Worm (Caenorhabditis elegans) whole organism, L4 larva: Measurements from ENCODE around the gene F56D6.22.

Source experiments
- Y75B8A.6 ChIP-seq: fragments of 200-800 bp; sonication (Bioruptor generic); IDR thresholded peaks from 2 replicates; pipeline ENCODE4 v1.3.6; 2022; ENCODE audit warnings: missing genetic modification reagents, missing genetic modification characterization, missing compliant biosample characterization
- aly-2 ChIP-seq: sonication (generic microtip); optimal IDR thresholded peaks from 2 replicates; lab custom pipeline; 2018; ENCODE audit warnings: missing biosample characterization, missing genetic modification characterization
- daf-12 ChIP-seq: fragments of 150-350 bp; optimal IDR thresholded peaks from 2 replicates; lab custom pipeline; 2014; ENCODE audit warnings: missing biosample characterization, missing genetic modification reagents, missing genetic modification characterization
- nhr-237 ChIP-seq: sonication (generic microtip); optimal IDR thresholded peaks from 2 replicates; lab custom pipeline; 2017; ENCODE audit warnings: missing biosample characterization, missing genetic modification characterization
- nhr-77 ChIP-seq: fragments of 150-350 bp; optimal IDR thresholded peaks from 2 replicates; lab custom pipeline; 2014; ENCODE audit warnings: missing biosample characterization, missing genetic modification characterization
- pha-4 ChIP-seq, 2 experiments: fragments of 150-350 bp in 1 of 2; fragments of 200-800 bp in 1 of 2; sonication (Bioruptor generic) in 1 of 2; IDR thresholded peaks in 1 of 2; optimal IDR thresholded peaks in 1 of 2; 2 replicates each; pipeline versions ENCODE4 v1.3.6 to Lab custom; 2014 to 2022; ENCODE audit warnings: missing genetic modification characterization in 2 of 2, missing genetic modification reagents in 2 of 2, missing biosample characterization in 1 of 2, missing compliant biosample characterization in 1 of 2
- unc-62 ChIP-seq, 3 experiments: fragments of 150-350 bp in 1 of 3; sonication (generic microtip); optimal IDR thresholded peaks in 2 of 3; peaks in 1 of 3; 1 replicate in 1 of 3; 2 replicates in 2 of 3; lab custom pipeline; 2014 to 2017; ENCODE audit warnings: missing biosample characterization in 3 of 3, missing genetic modification characterization in 3 of 3, missing genetic modification reagents in 3 of 3, missing genotype in 1 of 3
- zag-1 ChIP-seq: fragments of 150-350 bp; optimal IDR thresholded peaks from 2 replicates; lab custom pipeline; 2014; ENCODE audit warnings: missing biosample characterization, missing genetic modification characterization
- zfp-2 ChIP-seq: sonication (generic microtip); optimal IDR thresholded peaks from 2 replicates; lab custom pipeline; 2016; ENCODE audit warnings: mild to moderate bottlenecking, missing genetic modification characterization, missing compliant biosample characterization
- ztf-11 ChIP-seq: fragments of 150-350 bp; optimal IDR thresholded peaks from 2 replicates; lab custom pipeline; 2014; ENCODE audit warnings: missing biosample characterization, missing genetic modification characterization

DNA sequence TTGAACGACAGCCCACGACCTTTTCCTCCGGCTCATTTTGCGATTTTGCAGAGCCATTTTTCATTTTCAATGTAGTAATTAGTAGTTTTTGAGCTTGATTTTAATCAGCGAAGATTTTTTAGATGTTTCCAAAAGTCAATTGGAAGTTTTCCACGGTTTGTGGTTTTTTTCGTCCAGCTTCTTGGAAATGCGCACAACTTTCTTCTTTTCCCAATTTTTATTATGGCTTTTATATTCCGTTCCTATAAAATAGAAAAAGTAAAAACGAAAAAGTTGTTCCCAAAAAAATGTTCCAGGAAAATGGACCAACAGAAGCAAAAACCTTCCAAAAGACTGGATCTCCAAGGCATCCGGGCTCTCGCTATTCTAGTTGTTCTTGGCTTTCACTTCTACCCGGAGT is 22.0 kb downstream of the F56D6.22 start, which contains the start of gene oac-22:
- TF ChIP-seq zag-1 (no peak), daf-12 (no peak), nhr-77 (tag; lab: Kevin White, UChicago) (no peak), pha-4 (GFP tag; IDR thresholded peaks at IDR 0.05; lab: Robert Waterston, UW) (no peak), pha-4 (tag; optimal IDR thresholded peaks at IDR 0.05; lab: Kevin White, UChicago) (no peak), nhr-237 (no peak), zfp-2 (tag; lab: Kevin White, UChicago) (no peak), ztf-11 (tag; lab: Kevin White, UChicago) (no peak), Y75B8A.6 (GFP tag; lab: Robert Waterston, UW) (no peak), unc-62 (GFP tag; optimal IDR thresholded peaks at IDR 0.05 in 1 of 2; lab: Kevin White, UChicago) (no peak), unc-62 (tag; optimal IDR thresholded peaks at IDR 0.05; lab: Kevin White, UChicago) (no peak), aly-2 (tag; lab: Kevin White, UChicago) (no peak)
